Worm (Caenorhabditis elegans) whole organism, early embryonic: ENCODE data around the gene Y17G7B.8.

Source experiments
- F13C5.2 ChIP-seq: sonication (generic microtip); optimal IDR thresholded peaks from 2 replicates; lab custom pipeline; 2017; ENCODE audit warnings: mild to moderate bottlenecking, missing genetic modification characterization, inconsistent platforms, missing compliant biosample characterization
- aly-1 ChIP-seq: sonication (generic microtip); optimal IDR thresholded peaks from 2 replicates; lab custom pipeline; 2016; ENCODE audit warnings: missing genetic modification characterization, missing compliant biosample characterization
- ama-1 ChIP-seq: fragments of 150-350 bp; optimal IDR thresholded peaks from 2 replicates; lab custom pipeline; 2014
- ceh-36 ChIP-seq: sonication (generic microtip); optimal IDR thresholded peaks from 2 replicates; lab custom pipeline; 2016; ENCODE audit warnings: missing genetic modification characterization, inconsistent platforms, missing compliant biosample characterization
- ets-7 ChIP-seq: sonication (generic microtip); optimal IDR thresholded peaks from 2 replicates; lab custom pipeline; 2016; ENCODE audit warnings: missing genotype, missing genetic modification characterization, missing compliant biosample characterization
- flt-1 ChIP-seq: fragments of 200-800 bp; sonication (Bioruptor generic); IDR thresholded peaks from 2 replicates; pipeline ENCODE4 v1.3.6; 2022; ENCODE audit warnings: missing genetic modification characterization, missing compliant biosample characterization
- hnd-1 ChIP-seq: sonication (generic microtip); optimal IDR thresholded peaks from 2 replicates; lab custom pipeline; 2016; ENCODE audit warnings: missing genetic modification characterization, missing compliant biosample characterization
- pes-1 ChIP-seq: fragments of 200-800 bp; sonication (Bioruptor generic); IDR thresholded peaks from 2 replicates; pipeline ENCODE4 v1.3.6; 2022; ENCODE audit warnings: missing genetic modification reagents, missing genetic modification characterization, missing compliant biosample characterization
- scrt-1 ChIP-seq: fragments of 200-800 bp; sonication (Bioruptor generic); IDR thresholded peaks from 2 replicates; pipeline ENCODE4 v1.3.6; 2022; ENCODE audit warnings: missing genetic modification characterization, missing compliant biosample characterization
- sea-1 ChIP-seq: fragments of 200-800 bp; sonication (Bioruptor generic); conservative IDR thresholded peaks from 2 replicates; pipeline ENCODE4 v1.3.6; 2022; ENCODE audit warnings: missing genetic modification characterization, missing compliant biosample characterization
- tbx-11 ChIP-seq: fragments of 200-800 bp; sonication (Bioruptor generic); IDR thresholded peaks from 2 replicates; pipeline ENCODE4 v1.3.6; 2022; ENCODE audit warnings: missing genetic modification characterization, missing compliant biosample characterization
- tbx-37 ChIP-seq: fragments of 200-800 bp; sonication (Bioruptor generic); conservative IDR thresholded peaks from 2 replicates; pipeline ENCODE4 v1.3.6; 2022; ENCODE audit warnings: missing genetic modification reagents, missing genetic modification characterization, missing compliant biosample characterization
- tra-4 ChIP-seq: sonication (generic microtip); optimal IDR thresholded peaks from 2 replicates; lab custom pipeline; 2017; ENCODE audit warnings: missing genetic modification characterization, missing compliant biosample characterization

DNA sequence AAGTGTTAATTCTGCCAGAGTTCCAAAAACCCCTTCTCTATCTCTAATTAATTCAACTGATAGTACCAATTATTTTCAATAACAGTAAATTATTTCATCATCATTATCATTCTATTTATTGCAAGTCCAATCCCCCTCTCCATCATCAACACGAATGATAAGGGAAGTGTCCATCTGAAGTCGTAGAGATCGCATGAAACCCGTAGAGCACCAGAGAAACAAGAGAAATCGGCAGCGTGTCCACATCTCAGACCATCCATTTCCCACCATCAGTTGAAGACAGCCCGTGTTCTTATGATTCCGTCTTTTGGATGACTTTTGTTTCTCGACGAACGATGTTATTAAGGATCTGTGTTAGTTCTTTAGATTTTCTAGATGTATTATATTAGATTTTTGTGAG, 25.9 kb upstream of the Y17G7B.8 start:
- TF ChIP-seq tbx-37 (GFP tag; lab: Robert Waterston, UW) (no peak), hnd-1 (tag; lab: Kevin White, UChicago) (no peak), ama-1 (lab: Kevin White, UChicago) (no peak), flt-1 (no peak), pes-1 (GFP tag; lab: Robert Waterston, UW) (no peak), F13C5.2 (tag; lab: Kevin White, UChicago) (no peak), ceh-36 (tag; lab: Kevin White, UChicago) (no peak), sea-1 (GFP tag; lab: Robert Waterston, UW) (no peak), aly-1 (no peak), ets-7 (tag; lab: Kevin White, UChicago) (no peak), tbx-11 (GFP tag; lab: Robert Waterston, UW) (no peak), tra-4 (tag; lab: Kevin White, UChicago) (no peak), scrt-1 (GFP tag; lab: Robert Waterston, UW) (no peak)
